Worm (Caenorhabditis elegans) whole organism, L4 larva: ENCODE measurements around the gene szy-20.

Experiments used
- F26F4.8 ChIP-seq: fragments of 200-800 bp; sonication (Bioruptor generic); conservative IDR thresholded peaks from 2 replicates; pipeline ENCODE4 v1.3.6; 2022; ENCODE audit warnings: missing genetic modification characterization, missing compliant biosample characterization
- F49E8.2 ChIP-seq: sonication (generic microtip); optimal IDR thresholded peaks from 2 replicates; lab custom pipeline; 2016; ENCODE audit warnings: missing compliant biosample characterization, mild to moderate bottlenecking, missing genetic modification characterization, borderline replicate concordance
- R02D3.7 ChIP-seq: fragments of 150-350 bp; sonication (generic microtip); optimal IDR thresholded peaks from 3 replicates; lab custom pipeline; 2014; ENCODE audit warnings: missing biosample characterization, missing genetic modification characterization
- T20F7.1 ChIP-seq: fragments of 200-800 bp; sonication (Bioruptor generic); optimal IDR thresholded peaks from 2 replicates; lab custom pipeline; 2018; ENCODE audit warnings: mild to moderate bottlenecking, missing genetic modification characterization, missing compliant biosample characterization
- ZK337.2 ChIP-seq: fragments of 200-800 bp; sonication (Bioruptor generic); IDR thresholded peaks from 2 replicates; pipeline ENCODE4 v1.3.6; 2022; ENCODE audit warnings: missing genetic modification reagents, missing genetic modification characterization, missing compliant biosample characterization
- aha-1 ChIP-seq: fragments of 150-350 bp; peaks from one replicate; lab custom pipeline; 2014; ENCODE audit warnings: missing biosample characterization, missing genetic modification characterization
- ceh-20 ChIP-seq: fragments of 200-800 bp; sonication (Bioruptor generic); IDR thresholded peaks from 2 replicates; pipeline ENCODE4 v1.3.6; 2022; ENCODE audit warnings: missing genetic modification reagents, missing genetic modification characterization, missing compliant biosample characterization
- ceh-32 ChIP-seq: sonication (generic microtip); optimal IDR thresholded peaks from 2 replicates; lab custom pipeline; 2016; ENCODE audit warnings: mild to moderate bottlenecking, missing genetic modification characterization, missing compliant biosample characterization; ENCODE audit not compliant: poor library complexity
- ceh-44 ChIP-seq: fragments of 200-800 bp; sonication (Bioruptor generic); IDR thresholded peaks from 2 replicates; pipeline ENCODE4 v1.3.6; 2022; ENCODE audit warnings: missing genetic modification reagents, missing genetic modification characterization, missing compliant biosample characterization
- ceh-62 ChIP-seq: sonication (generic microtip); optimal IDR thresholded peaks from 2 replicates; lab custom pipeline; 2017; ENCODE audit warnings: missing biosample characterization, missing genetic modification characterization
- ceh-82 ChIP-seq: sonication (generic microtip); optimal IDR thresholded peaks from 2 replicates; lab custom pipeline; 2017; ENCODE audit warnings: missing biosample characterization, missing genetic modification characterization
- daf-16 ChIP-seq, 3 experiments: sonication (generic microtip); optimal IDR thresholded peaks; 2 replicates each; lab custom pipeline; 2016 to 2017; ENCODE audit warnings: missing genetic modification characterization in 3 of 3, missing genetic modification reagents in 3 of 3, mild to moderate bottlenecking in 2 of 3, missing compliant biosample characterization in 2 of 3, missing biosample characterization in 1 of 3, moderate library complexity in 1 of 3
- daf-8 ChIP-seq: fragments of 200-800 bp; sonication (Bioruptor generic); IDR thresholded peaks from 2 replicates; pipeline ENCODE4 v1.3.6; 2022; ENCODE audit warnings: missing genetic modification characterization, missing compliant biosample characterization
- dpl-1 ChIP-seq: fragments of 150-350 bp; optimal IDR thresholded peaks from 2 replicates; lab custom pipeline; 2014; ENCODE audit warnings: missing biosample characterization, missing genetic modification reagents, missing genetic modification characterization
- egl-27 ChIP-seq: sonication (generic microtip); optimal IDR thresholded peaks from 3 replicates; lab custom pipeline; 2017; ENCODE audit warnings: missing biosample characterization, missing genetic modification reagents, missing genetic modification characterization
- egl-43 ChIP-seq: fragments of 200-800 bp; sonication (Bioruptor generic); IDR thresholded peaks from 2 replicates; pipeline ENCODE4 v1.3.6; 2022; ENCODE audit warnings: missing genetic modification reagents, missing genetic modification characterization, missing compliant biosample characterization
- fos-1 ChIP-seq: fragments of 150-350 bp; optimal IDR thresholded peaks from 2 replicates; lab custom pipeline; 2014; ENCODE audit warnings: missing biosample characterization, missing genetic modification characterization
- jun-1 ChIP-seq: fragments of 150-350 bp; optimal IDR thresholded peaks from 2 replicates; lab custom pipeline; 2014; ENCODE audit warnings: missing biosample characterization, missing genetic modification reagents, missing genetic modification characterization
- lim-7 ChIP-seq: fragments of 200-800 bp; sonication (Bioruptor generic); IDR thresholded peaks from 2 replicates; pipeline ENCODE4 v1.3.6; 2022; ENCODE audit warnings: missing genetic modification characterization, missing compliant biosample characterization
- lsy-2 ChIP-seq, 2 experiments: fragments of 150-350 bp in 1 of 2; sonication (generic microtip) in 1 of 2; optimal IDR thresholded peaks; 2 replicates each; lab custom pipeline; 2014 to 2017; ENCODE audit warnings: missing biosample characterization in 2 of 2, missing genetic modification characterization in 2 of 2
- mes-2 ChIP-seq: sonication (generic microtip); optimal IDR thresholded peaks from 2 replicates; lab custom pipeline; 2016; ENCODE audit warnings: missing genotype, mild to moderate bottlenecking, missing genetic modification characterization, missing compliant biosample characterization; ENCODE audit not compliant: poor library complexity, severe bottlenecking
- mxl-3 ChIP-seq: fragments of 200-800 bp; sonication (Bioruptor generic); optimal IDR thresholded peaks from 2 replicates; lab custom pipeline; 2018; ENCODE audit warnings: mild to moderate bottlenecking, missing genetic modification characterization, missing compliant biosample characterization
- nhr-42 ChIP-seq: fragments of 200-800 bp; sonication (Bioruptor generic); IDR thresholded peaks from 2 replicates; pipeline ENCODE4 v1.3.6; 2022; ENCODE audit warnings: missing genetic modification characterization, missing compliant biosample characterization
- nhr-48 ChIP-seq: sonication (generic microtip); optimal IDR thresholded peaks from 2 replicates; lab custom pipeline; 2016; ENCODE audit warnings: mild to moderate bottlenecking, missing genetic modification characterization, missing compliant biosample characterization
- nhr-76 ChIP-seq: fragments of 150-350 bp; optimal IDR thresholded peaks from 2 replicates; lab custom pipeline; 2014; ENCODE audit warnings: missing biosample characterization, missing genetic modification characterization
- nhr-77 ChIP-seq: fragments of 150-350 bp; optimal IDR thresholded peaks from 2 replicates; lab custom pipeline; 2014; ENCODE audit warnings: missing biosample characterization, missing genetic modification characterization
- pha-4 ChIP-seq, 2 experiments: fragments of 150-350 bp in 1 of 2; fragments of 200-800 bp in 1 of 2; sonication (Bioruptor generic) in 1 of 2; IDR thresholded peaks in 1 of 2; optimal IDR thresholded peaks in 1 of 2; 2 replicates each; pipeline versions ENCODE4 v1.3.6 to Lab custom; 2014 to 2022; ENCODE audit warnings: missing genetic modification characterization in 2 of 2, missing genetic modification reagents in 2 of 2, missing biosample characterization in 1 of 2, missing compliant biosample characterization in 1 of 2
- pqm-1 ChIP-seq: sonication (generic microtip); optimal IDR thresholded peaks from 2 replicates; lab custom pipeline; 2017; ENCODE audit warnings: missing biosample characterization, missing genetic modification characterization
- saeg-2 ChIP-seq: fragments of 200-800 bp; sonication (Bioruptor generic); IDR thresholded peaks from 2 replicates; pipeline ENCODE4 v1.3.6; 2022; ENCODE audit warnings: missing genetic modification reagents, missing genetic modification characterization, missing compliant biosample characterization
- spr-1 ChIP-seq: sonication (generic microtip); optimal IDR thresholded peaks from 2 replicates; lab custom pipeline; 2016; ENCODE audit warnings: mild to moderate bottlenecking, missing genetic modification characterization, missing compliant biosample characterization
- spr-3 ChIP-seq: fragments of 200-800 bp; sonication (Bioruptor generic); optimal IDR thresholded peaks from 2 replicates; lab custom pipeline; 2018; ENCODE audit warnings: mild to moderate bottlenecking, missing genetic modification characterization, missing compliant biosample characterization
- tra-1 ChIP-seq: fragments of 200-800 bp; sonication (Bioruptor generic); IDR thresholded peaks from 2 replicates; pipeline ENCODE4 v1.3.6; 2022; ENCODE audit warnings: missing genetic modification reagents, missing genetic modification characterization, missing compliant biosample characterization
- unc-62 ChIP-seq, 3 experiments: fragments of 150-350 bp in 1 of 3; sonication (generic microtip); optimal IDR thresholded peaks in 2 of 3; peaks in 1 of 3; 1 replicate in 1 of 3; 2 replicates in 2 of 3; lab custom pipeline; 2014 to 2017; ENCODE audit warnings: missing biosample characterization in 3 of 3, missing genetic modification characterization in 3 of 3, missing genetic modification reagents in 3 of 3, missing genotype in 1 of 3
- zip-2 ChIP-seq: fragments of 150-350 bp; optimal IDR thresholded peaks from 2 replicates; lab custom pipeline; 2014; ENCODE audit warnings: missing biosample characterization, missing genetic modification characterization
- ztf-11 ChIP-seq: fragments of 150-350 bp; optimal IDR thresholded peaks from 2 replicates; lab custom pipeline; 2014; ENCODE audit warnings: missing biosample characterization, missing genetic modification characterization

Gene szy-20

DNA sequence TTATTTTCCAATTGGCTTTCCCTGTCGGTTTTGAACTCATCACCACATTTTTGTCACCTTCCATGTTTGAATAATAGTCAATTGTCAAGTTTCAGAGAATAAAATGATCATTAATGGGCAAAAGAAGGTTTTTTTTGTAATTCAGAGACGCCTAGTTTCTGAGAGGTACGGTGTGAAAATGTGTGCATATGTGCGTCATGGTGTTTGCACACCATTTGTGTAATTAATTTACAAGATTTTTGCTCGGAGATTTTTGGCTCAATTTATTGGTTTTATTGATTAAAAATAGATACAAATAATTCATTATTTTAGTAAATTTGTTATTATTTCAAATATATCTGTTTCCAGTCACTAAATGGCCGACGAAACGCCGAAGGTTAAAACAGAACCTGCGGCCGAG lies 28.3 kb upstream of the szy-20 start, which contains the start of the genes F44G4.3 and tdp-1 (continued):
- TF ChIP-seq jun-1 (tag; lab: Kevin White, UChicago): no peak
- peak; percentile 27 for TF ChIP-seq T20F7.1
- TF ChIP-seq spr-3: no peak
- no peak for TF ChIP-seq zip-2 (tag; lab: Kevin White, UChicago)
- TF ChIP-seq ceh-82 (tag; lab: Kevin White, UChicago): no peak
- TF ChIP-seq F26F4.8 (GFP tag; lab: Robert Waterston, UW): no peak
- TF ChIP-seq tra-1 (GFP tag; lab: Robert Waterston, UW): no peak
- no peak for TF ChIP-seq ZK337.2
- TF ChIP-seq ztf-11 (tag; lab: Kevin White, UChicago): no peak
- TF ChIP-seq aha-1: peak; percentile 44
- TF ChIP-seq daf-8 (GFP tag; lab: Robert Waterston, UW): no peak
- TF ChIP-seq egl-27 (tag; lab: Kevin White, UChicago): no peak

DNA sequence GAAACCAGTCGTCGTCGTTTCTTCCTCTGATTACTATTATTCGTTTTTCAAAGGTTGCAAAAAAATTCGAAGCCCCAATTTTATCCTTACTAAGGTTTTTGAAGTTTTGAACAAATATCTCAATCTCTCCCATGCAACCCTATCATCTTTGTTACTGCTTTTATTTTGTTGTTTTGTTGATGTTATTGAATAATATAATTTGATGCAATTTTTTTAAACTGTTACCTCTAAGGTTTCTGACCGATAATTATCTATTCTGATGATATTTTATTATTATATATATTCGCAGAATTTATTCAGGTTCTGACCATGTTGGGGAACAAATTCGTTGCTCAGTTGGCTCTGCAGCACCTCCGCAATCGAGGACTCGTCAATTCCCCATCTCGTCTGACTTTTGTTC lies 26.9 kb upstream of the szy-20 start, which contains the start of gene ndub-2:
ndub-2 (plus strand) TSS at position 301 of the 400 bp plus-strand sequence.
- no peak for TF ChIP-seq unc-62 (GFP tag; optimal IDR thresholded peaks at IDR 0.05 in 1 of 2; lab: Kevin White, UChicago)
- no peak for TF ChIP-seq unc-62 (tag; optimal IDR thresholded peaks at IDR 0.05; lab: Kevin White, UChicago)
- no peak for TF ChIP-seq R02D3.7

DNA sequence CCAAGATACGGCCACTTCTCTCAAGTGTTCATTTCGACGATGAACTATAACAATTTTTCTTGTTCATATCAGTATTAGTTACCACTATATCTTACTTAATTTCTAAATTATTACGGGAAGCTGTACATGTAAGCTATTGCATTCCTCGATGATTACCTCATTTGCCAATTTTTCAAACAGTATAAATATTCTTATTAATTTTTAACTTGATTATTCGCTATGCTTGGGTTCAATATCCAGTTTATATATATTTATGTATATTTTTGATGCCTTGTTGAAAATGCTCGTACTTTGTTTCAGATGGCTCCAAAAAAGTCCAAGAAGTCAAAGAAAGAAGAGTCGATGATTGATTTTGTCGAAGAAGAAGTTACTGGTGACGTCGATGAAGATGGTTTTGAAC lies 25.2 kb upstream of the szy-20 start, which contains the start of gene F44G4.1:
F44G4.1 (plus strand) TSS at position 301 of the 400 bp plus-strand sequence.
- TF ChIP-seq mxl-3 (GFP tag; lab: Kevin White, UChicago) (no peak), jun-1 (tag; lab: Kevin White, UChicago) (no peak), pqm-1 (no peak), saeg-2 (GFP tag; lab: Robert Waterston, UW) (no peak), fos-1 (tag; lab: Kevin White, UChicago) (no peak), lim-7 (GFP tag; lab: Robert Waterston, UW) (no peak), ceh-62 (tag; lab: Kevin White, UChicago) (no peak), ZK337.2 (no peak), daf-16 (GFP tag; optimal IDR thresholded peaks at IDR 0.05; lab: Kevin White, UChicago) (no peak), daf-16 (tag; optimal IDR thresholded peaks at IDR 0.05; lab: Kevin White, UChicago) (no peak), daf-8 (GFP tag; lab: Robert Waterston, UW) (no peak), ztf-11 (tag; lab: Kevin White, UChicago) (no peak), F49E8.2 (tag; lab: Kevin White, UChicago) (no peak), nhr-42 (GFP tag; lab: Robert Waterston, UW) (no peak), ceh-32 (tag; lab: Kevin White, UChicago) (no peak), pha-4 (GFP tag; IDR thresholded peaks at IDR 0.05; lab: Robert Waterston, UW) (no peak), pha-4 (tag; optimal IDR thresholded peaks at IDR 0.05; lab: Kevin White, UChicago) (no peak), nhr-77 (no peak), egl-43 (GFP tag; lab: Robert Waterston, UW) (no peak), dpl-1 (GFP tag; lab: Kevin White, UChicago) (no peak), zip-2 (tag; lab: Kevin White, UChicago) (no peak)

DNA sequence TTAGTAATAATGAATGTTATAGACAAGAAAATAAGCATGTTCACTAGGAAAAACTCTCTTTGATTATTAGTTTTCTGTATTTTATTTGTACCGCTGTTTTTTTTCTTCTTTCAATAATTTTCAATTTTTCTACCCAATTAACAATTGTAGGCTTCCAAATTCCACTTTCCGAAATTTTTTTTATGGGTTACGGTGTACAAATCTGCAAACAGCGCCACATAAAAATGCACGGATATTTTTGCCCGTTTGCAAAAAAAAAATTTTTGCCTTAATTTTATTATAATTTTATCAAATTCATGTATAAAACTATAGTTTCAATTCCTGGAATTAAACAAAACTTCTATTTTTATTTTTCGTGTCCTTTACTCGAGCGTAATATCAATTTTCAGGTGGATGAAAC lies 23.6 kb upstream of the szy-20 start, which contains the start of gene ooc-5:
ooc-5 (plus strand) TSS at position 381 of the 400 bp plus-strand sequence.
- no peak for TF ChIP-seq nhr-48 (tag; lab: Kevin White, UChicago)
- TF ChIP-seq lsy-2 (tag; optimal IDR thresholded peaks at IDR 0.05; lab: Kevin White, UChicago): peak in 1 of 2 experiments; percentile 96
- no peak for TF ChIP-seq ceh-44 (GFP tag; lab: Robert Waterston, UW)
- no peak for TF ChIP-seq ceh-20 (GFP tag; lab: Robert Waterston, UW)
- TF ChIP-seq nhr-76 (tag; lab: Kevin White, UChicago): no peak
- TF ChIP-seq spr-1 (tag; lab: Kevin White, UChicago): no peak
- TF ChIP-seq mes-2 (tag; lab: Kevin White, UChicago): peak; percentile 8
- TF ChIP-seq, all 104 proteins: peak for 2
